Worm (Caenorhabditis elegans) whole organism, young adult: Measurements from ENCODE around the gene R03G8.1.

ENCODE experiments used
- B0261.1 ChIP-seq: sonication (generic microtip); optimal IDR thresholded peaks from 2 replicates; lab custom pipeline; 2016; ENCODE audit warnings: mild to moderate bottlenecking, missing genetic modification characterization, moderate library complexity, missing compliant biosample characterization
- B0336.3 ChIP-seq: fragments of 200-800 bp; sonication (Bioruptor generic); IDR thresholded peaks from 2 replicates; pipeline ENCODE4 v1.3.6; 2022; ENCODE audit warnings: missing genetic modification characterization, missing compliant biosample characterization
- C17E4.6 ChIP-seq: fragments of 200-800 bp; sonication (Bioruptor generic); IDR thresholded peaks from 2 replicates; pipeline ENCODE4 v1.3.6; 2022; ENCODE audit warnings: missing genetic modification reagents, missing genetic modification characterization, missing compliant biosample characterization
- F49E8.2 ChIP-seq: sonication (generic microtip); optimal IDR thresholded peaks from 3 replicates; lab custom pipeline; 2017; ENCODE audit warnings: missing genetic modification characterization, mild to moderate bottlenecking, missing compliant biosample characterization, antibody characterized with exemption, moderate library complexity; ENCODE audit not compliant: insufficient read depth
- F55B11.4 ChIP-seq: sonication (generic microtip); optimal IDR thresholded peaks from 2 replicates; lab custom pipeline; 2016; ENCODE audit warnings: missing compliant biosample characterization, missing genetic modification characterization, borderline replicate concordance; ENCODE audit not compliant: insufficient read depth
- F57C9.4 ChIP-seq: sonication (generic microtip); optimal IDR thresholded peaks from 2 replicates; lab custom pipeline; 2017; ENCODE audit warnings: mild to moderate bottlenecking, missing genetic modification characterization, missing compliant biosample characterization
- Y67H2A.10 ChIP-seq: fragments of 200-800 bp; sonication (Bioruptor generic); conservative IDR thresholded peaks from 2 replicates; pipeline ENCODE4 v1.3.6; 2022; ENCODE audit warnings: missing genetic modification reagents, missing genetic modification characterization, missing compliant biosample characterization
- atf-7 ChIP-seq: sonication (generic microtip); optimal IDR thresholded peaks from 2 replicates; lab custom pipeline; 2017; ENCODE audit warnings: mild to moderate bottlenecking, missing genetic modification characterization, missing compliant biosample characterization
- athp-1 ChIP-seq: sonication (generic microtip); optimal IDR thresholded peaks from 2 replicates; lab custom pipeline; 2017; ENCODE audit warnings: mild to moderate bottlenecking, missing genetic modification characterization, missing compliant biosample characterization
- attf-5 ChIP-seq: fragments of 200-800 bp; sonication (Bioruptor generic); optimal IDR thresholded peaks from 2 replicates; lab custom pipeline; 2018; ENCODE audit warnings: mild to moderate bottlenecking, missing genetic modification characterization, missing compliant biosample characterization
- bed-1 ChIP-seq: fragments of 200-800 bp; sonication (Bioruptor generic); IDR thresholded peaks from 2 replicates; pipeline ENCODE4 v1.3.6; 2022; ENCODE audit warnings: missing genetic modification reagents, missing genetic modification characterization, missing compliant biosample characterization
- ccch-3 ChIP-seq: fragments of 200-800 bp; sonication (Bioruptor generic); optimal IDR thresholded peaks from 2 replicates; lab custom pipeline; 2018; ENCODE audit warnings: mild to moderate bottlenecking, missing genetic modification characterization, missing compliant biosample characterization
- ceh-100 ChIP-seq: fragments of 200-800 bp; sonication (Bioruptor generic); IDR thresholded peaks from 2 replicates; pipeline ENCODE4 v1.3.6; 2022; ENCODE audit warnings: missing genetic modification reagents, missing genetic modification characterization, missing compliant biosample characterization
- ceh-27 ChIP-seq: fragments of 200-800 bp; sonication (Bioruptor generic); optimal IDR thresholded peaks from 2 replicates; lab custom pipeline; 2018; ENCODE audit warnings: mild to moderate bottlenecking, missing genetic modification characterization, moderate library complexity, missing compliant biosample characterization
- chd-7 ChIP-seq: sonication (generic microtip); optimal IDR thresholded peaks from 2 replicates; lab custom pipeline; 2016; ENCODE audit warnings: mild to moderate bottlenecking, missing genetic modification characterization, moderate library complexity, missing compliant biosample characterization
- dpl-1 ChIP-seq: fragments of 150-350 bp; optimal IDR thresholded peaks from 2 replicates; lab custom pipeline; 2014; ENCODE audit warnings: missing biosample characterization, missing genetic modification reagents, missing genetic modification characterization
- efl-1 ChIP-seq: fragments of 150-350 bp; optimal IDR thresholded peaks from 2 replicates; lab custom pipeline; 2014; ENCODE audit warnings: missing biosample characterization, missing genetic modification reagents, missing genetic modification characterization
- egl-18 ChIP-seq: fragments of 200-800 bp; sonication (Bioruptor generic); IDR thresholded peaks from 2 replicates; pipeline ENCODE4 v1.3.6; 2022; ENCODE audit warnings: missing genetic modification reagents, missing genetic modification characterization, missing compliant biosample characterization
- egrh-3 ChIP-seq: fragments of 200-800 bp; sonication (Bioruptor generic); IDR thresholded peaks from 2 replicates; pipeline ENCODE4 v1.3.6; 2022; ENCODE audit warnings: missing genetic modification reagents, missing genetic modification characterization, missing compliant biosample characterization
- ekl-4 ChIP-seq: fragments of 200-800 bp; sonication (Bioruptor generic); IDR thresholded peaks from 2 replicates; pipeline ENCODE4 v1.3.6; 2022; ENCODE audit warnings: missing genetic modification reagents, missing genetic modification characterization, missing compliant biosample characterization
- hmg-1.2 ChIP-seq: fragments of 200-800 bp; sonication (Bioruptor generic); IDR thresholded peaks from 2 replicates; pipeline ENCODE4 v1.3.6; 2022; ENCODE audit warnings: missing genetic modification reagents, missing genetic modification characterization, missing compliant biosample characterization
- hmg-20 ChIP-seq: fragments of 200-800 bp; sonication (Bioruptor generic); IDR thresholded peaks from 2 replicates; pipeline ENCODE4 v1.3.6; 2022; ENCODE audit warnings: missing genetic modification reagents, missing genetic modification characterization, missing compliant biosample characterization
- hrde-1 ChIP-seq: sonication (generic microtip); optimal IDR thresholded peaks from 2 replicates; lab custom pipeline; 2016; ENCODE audit warnings: missing genetic modification characterization, mild to moderate bottlenecking, missing compliant biosample characterization, moderate library complexity, missing genotype, missing genetic modification reagents, borderline replicate concordance
- lag-1 ChIP-seq: fragments of 200-800 bp; sonication (Bioruptor generic); IDR thresholded peaks from 2 replicates; pipeline ENCODE4 v1.3.6; 2022; ENCODE audit warnings: missing genetic modification reagents, missing genetic modification characterization, missing compliant biosample characterization
- lir-1 ChIP-seq: fragments of 200-800 bp; sonication (Bioruptor generic); conservative IDR thresholded peaks from 2 replicates; pipeline ENCODE4 v1.3.6; 2022; ENCODE audit warnings: missing genetic modification reagents, missing genetic modification characterization, missing compliant biosample characterization
- madf-3 ChIP-seq: fragments of 200-800 bp; sonication (Bioruptor generic); IDR thresholded peaks from 2 replicates; pipeline ENCODE4 v1.3.6; 2022; ENCODE audit warnings: missing genetic modification reagents, missing genetic modification characterization, missing compliant biosample characterization
- mel-28 ChIP-seq: sonication (generic microtip); optimal IDR thresholded peaks from 2 replicates; lab custom pipeline; 2016; ENCODE audit warnings: borderline replicate concordance, mild to moderate bottlenecking, missing genetic modification characterization, missing compliant biosample characterization
- nhr-120 ChIP-seq: fragments of 200-800 bp; sonication (Bioruptor generic); IDR thresholded peaks from 2 replicates; pipeline ENCODE4 v1.3.6; 2022; ENCODE audit warnings: missing genetic modification characterization, missing compliant biosample characterization
- nhr-179 ChIP-seq: sonication (generic microtip); optimal IDR thresholded peaks from 2 replicates; lab custom pipeline; 2016; ENCODE audit warnings: mild to moderate bottlenecking, missing genetic modification characterization, missing compliant biosample characterization
- nhr-27 ChIP-seq: fragments of 200-800 bp; sonication (Bioruptor generic); optimal IDR thresholded peaks from 2 replicates; lab custom pipeline; 2018; ENCODE audit warnings: mild to moderate bottlenecking, missing genetic modification characterization, moderate library complexity, missing compliant biosample characterization
- pha-4 ChIP-seq: fragments of 150-350 bp; sonication (generic microtip); optimal IDR thresholded peaks from 2 replicates; lab custom pipeline; 2014; ENCODE audit warnings: missing biosample characterization, missing genetic modification reagents, missing genetic modification characterization
- rcor-1 ChIP-seq: fragments of 200-800 bp; sonication (Bioruptor generic); IDR thresholded peaks from 2 replicates; pipeline ENCODE4 v1.3.6; 2022; ENCODE audit warnings: missing genetic modification reagents, missing genetic modification characterization, missing compliant biosample characterization
- rec-8 ChIP-seq, 2 experiments: sonication (generic microtip); optimal IDR thresholded peaks; 2 replicates each; lab custom pipeline; 2016; ENCODE audit warnings: mild to moderate bottlenecking in 2 of 2, missing genetic modification characterization in 2 of 2, missing genetic modification reagents in 2 of 2, missing genotype in 2 of 2, missing biosample characterization in 1 of 2, missing compliant biosample characterization in 1 of 2, moderate library complexity in 1 of 2
- repo-1 ChIP-seq: sonication (generic microtip); optimal IDR thresholded peaks from 2 replicates; lab custom pipeline; 2017; ENCODE audit warnings: mild to moderate bottlenecking, missing genetic modification characterization, missing compliant biosample characterization
- sdz-38 ChIP-seq: sonication (generic microtip); optimal IDR thresholded peaks from 2 replicates; lab custom pipeline; 2016; ENCODE audit warnings: missing genotype, missing genetic modification characterization, missing compliant biosample characterization
- snpc-1.1 ChIP-seq: sonication (generic microtip); optimal IDR thresholded peaks from 2 replicates; lab custom pipeline; 2017; ENCODE audit warnings: missing genetic modification characterization, mild to moderate bottlenecking, missing compliant biosample characterization, antibody characterized with exemption, moderate library complexity, missing genotype, missing genetic modification reagents; ENCODE audit not compliant: insufficient read depth
- snpc-3.4 ChIP-seq: sonication (generic microtip); optimal IDR thresholded peaks from 2 replicates; lab custom pipeline; 2017; ENCODE audit warnings: missing genetic modification characterization, mild to moderate bottlenecking, missing compliant biosample characterization, antibody characterized with exemption, moderate library complexity, missing genotype, missing genetic modification reagents
- zfh-2 ChIP-seq: fragments of 200-800 bp; sonication (Bioruptor generic); conservative IDR thresholded peaks from 2 replicates; pipeline ENCODE4 v1.3.6; 2022; ENCODE audit warnings: missing genetic modification reagents, missing genetic modification characterization, missing compliant biosample characterization
- ztf-18 ChIP-seq: sonication (generic microtip); optimal IDR thresholded peaks from 2 replicates; lab custom pipeline; 2016; ENCODE audit warnings: missing genotype, mild to moderate bottlenecking, missing genetic modification characterization, missing compliant biosample characterization
- ztf-28 ChIP-seq: fragments of 200-800 bp; sonication (Bioruptor generic); IDR thresholded peaks from 2 replicates; pipeline ENCODE4 v1.3.6; 2022; ENCODE audit warnings: missing genetic modification reagents, missing genetic modification characterization, missing compliant biosample characterization

Gene R03G8.1

DNA sequence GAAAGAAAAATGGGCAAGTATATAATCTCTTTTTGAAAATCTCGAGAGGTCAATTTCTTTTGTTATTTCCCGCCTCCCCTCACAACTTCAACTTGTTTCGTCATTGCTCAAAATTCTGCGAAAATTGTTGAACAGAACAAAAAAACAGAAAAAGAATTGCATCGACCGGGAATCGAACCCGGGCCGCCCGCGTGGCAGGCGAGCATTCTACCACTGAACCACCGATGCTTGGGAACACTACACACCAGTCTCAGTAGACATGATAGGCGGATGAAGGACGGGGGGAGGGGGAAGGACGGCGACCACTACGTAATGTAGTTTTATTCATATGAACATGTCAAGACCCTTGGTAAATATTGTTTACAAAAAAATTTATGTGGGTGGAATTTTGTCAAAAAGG, 36.7 kb downstream of the R03G8.1 start (continued):
- TF ChIP-seq ceh-100 (GFP tag; lab: Robert Waterston, UW): peak; percentile 58; the same call in 1 of the 2 replicates
- TF ChIP-seq ccch-3: no peak
- TF ChIP-seq Y67H2A.10 (GFP tag; lab: Robert Waterston, UW): peak; percentile 58; the same call in 1 of the 2 replicates
- peak; percentile 61 for TF ChIP-seq atf-7
- peak; percentile 75; the same call in 1 of the 2 replicates for TF ChIP-seq egl-18 (GFP tag; lab: Robert Waterston, UW)
- TF ChIP-seq C17E4.6 (GFP tag; lab: Robert Waterston, UW): no peak

DNA sequence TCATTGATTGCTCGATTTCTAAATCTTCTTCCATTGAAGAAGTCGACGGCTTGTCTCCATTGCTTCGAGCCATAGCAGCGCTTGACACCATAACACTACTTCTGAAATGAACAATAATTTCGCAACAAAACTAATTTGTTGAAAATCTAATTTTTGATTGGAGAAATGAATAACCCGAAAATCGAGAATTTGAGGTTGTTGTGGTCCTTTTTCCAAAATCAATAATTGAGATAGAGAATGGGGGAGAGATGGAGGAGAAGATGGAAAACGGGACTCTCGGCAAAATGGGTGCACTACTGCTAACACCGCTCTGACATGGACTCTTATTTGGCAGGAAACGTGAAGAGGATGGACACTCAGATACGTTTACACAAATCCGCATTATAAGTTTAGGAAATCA, 37.8 kb downstream of the R03G8.1 start, which contains the start of gene snx-17:
Gene snx-17 (minus strand): TSS at position 101 of the 400 bp plus-strand sequence.
- TF ChIP-seq C17E4.6 (GFP tag; lab: Robert Waterston, UW): no peak
- TF ChIP-seq pha-4 (tag; lab: Kevin White, UChicago): no peak
- no peak for TF ChIP-seq zfh-2
- TF ChIP-seq ztf-28: no peak
- no peak for TF ChIP-seq rcor-1 (GFP tag; lab: Robert Waterston, UW)
- TF ChIP-seq egrh-3 (GFP tag; lab: Robert Waterston, UW): no peak
- no peak for TF ChIP-seq ekl-4 (GFP tag; lab: Robert Waterston, UW)
- TF ChIP-seq bed-1 (GFP tag; lab: Robert Waterston, UW): no peak
- no peak for TF ChIP-seq sdz-38 (tag; lab: Kevin White, UChicago)
- no peak for TF ChIP-seq ceh-27 (GFP tag; lab: Kevin White, UChicago)
- TF ChIP-seq lag-1 (GFP tag; lab: Robert Waterston, UW): no peak
- no peak for TF ChIP-seq nhr-179 (tag; lab: Kevin White, UChicago)
- TF ChIP-seq ztf-18: no peak
- TF ChIP-seq snpc-1.1 (tag; lab: Kevin White, UChicago): no peak

DNA sequence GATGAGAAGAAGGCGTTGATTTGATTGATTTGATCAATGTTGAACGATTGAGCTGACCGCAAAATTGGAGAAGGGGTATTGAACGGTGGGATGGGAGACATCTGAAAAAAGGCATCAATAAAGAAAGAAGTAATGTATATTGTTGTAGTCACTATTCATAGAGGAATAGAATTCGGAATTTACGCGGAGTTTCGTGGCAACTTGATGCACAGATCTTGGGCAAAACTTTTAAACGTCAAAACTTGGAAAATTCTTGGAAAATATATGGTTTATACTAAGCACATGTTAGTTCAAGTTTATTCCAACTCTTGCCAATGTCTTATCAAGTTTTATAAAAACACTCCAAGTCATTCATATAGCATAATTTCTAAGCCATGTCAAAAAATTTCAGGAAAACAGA, 42.0 kb downstream of the R03G8.1 start, which contains the start of gene F17H10.4:
Gene F17H10.4 (minus strand): TSS at position 101 of the 400 bp plus-strand sequence.
- TF ChIP-seq bed-1 (GFP tag; lab: Robert Waterston, UW): no peak
- TF ChIP-seq rec-8 (tag; optimal IDR thresholded peaks at IDR 0.05; lab: Kevin White, UChicago): no peak
- no peak for TF ChIP-seq lag-1 (GFP tag; lab: Robert Waterston, UW)
- no peak for TF ChIP-seq B0261.1 (tag; lab: Kevin White, UChicago)
- TF ChIP-seq snpc-3.4 (tag; lab: Kevin White, UChicago): no peak
- TF ChIP-seq dpl-1 (GFP tag; lab: Kevin White, UChicago): no peak
- no peak for TF ChIP-seq B0336.3 (GFP tag; lab: Robert Waterston, UW)
- TF ChIP-seq Y67H2A.10 (GFP tag; lab: Robert Waterston, UW): no peak
- TF ChIP-seq nhr-27 (tag; lab: Kevin White, UChicago): no peak

DNA sequence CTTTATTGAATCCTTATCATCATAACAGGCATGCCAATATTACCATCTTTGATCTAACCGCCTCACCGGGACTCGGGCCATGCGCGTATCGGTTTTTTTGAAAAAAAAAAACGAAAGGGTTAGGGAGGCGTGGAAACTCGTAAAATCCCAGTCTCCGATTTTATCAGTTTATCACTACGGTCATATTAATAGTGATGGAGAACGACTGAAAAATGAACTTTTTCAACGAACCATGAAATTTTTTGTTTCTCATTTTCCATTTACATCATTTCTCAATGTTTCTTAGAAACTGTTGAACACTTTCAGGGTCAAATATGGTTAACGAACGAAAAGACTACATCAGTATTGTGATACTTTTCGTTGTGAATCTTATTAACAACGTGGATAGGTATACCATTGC, 45.6 kb downstream of the R03G8.1 start, which contains the start of gene spin-3:
Gene spin-3 (plus strand): TSS at position 301 of the 400 bp plus-strand sequence.
- TF ChIP-seq F55B11.4 (no peak), snpc-1.1 (tag; lab: Kevin White, UChicago) (no peak), attf-5 (GFP tag; lab: Kevin White, UChicago) (no peak)
- TF ChIP-seq, all 124 proteins: peak for 0

DNA sequence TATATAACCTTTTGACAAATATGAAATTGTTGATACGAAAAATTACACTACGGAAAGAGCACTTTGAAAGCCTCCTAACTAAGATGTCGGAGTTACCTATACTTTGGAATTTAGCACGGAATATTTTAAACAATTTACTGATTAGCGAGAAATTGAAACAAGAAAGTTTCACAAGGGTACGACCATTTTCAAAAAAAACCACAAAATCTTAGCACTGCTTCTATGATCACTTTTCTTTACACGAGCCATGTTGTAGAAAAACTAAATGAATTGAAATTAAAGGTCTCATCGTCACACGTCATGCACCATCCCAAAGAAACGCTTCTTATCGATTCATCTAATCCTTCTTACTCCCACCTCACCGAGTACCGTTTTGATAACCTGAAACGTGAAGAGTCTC, 50.4 kb downstream of the R03G8.1 start, which contains the start of gene F09A5.2:
Gene F09A5.2 (plus strand): TSS at position 301 of the 400 bp plus-strand sequence.
- no peak for TF ChIP-seq madf-3 (GFP tag; lab: Robert Waterston, UW)
- TF ChIP-seq hmg-1.2: no peak
- TF ChIP-seq hmg-20 (GFP tag; lab: Robert Waterston, UW): no peak
- no peak for TF ChIP-seq nhr-179 (tag; lab: Kevin White, UChicago)
- TF ChIP-seq mel-28 (tag; lab: Kevin White, UChicago): no peak
- no peak for TF ChIP-seq efl-1
- TF ChIP-seq chd-7 (tag; lab: Kevin White, UChicago): no peak
- no peak for TF ChIP-seq nhr-27 (tag; lab: Kevin White, UChicago)
- TF ChIP-seq ztf-28: no peak
- no peak for TF ChIP-seq sdz-38 (tag; lab: Kevin White, UChicago)
- TF ChIP-seq F57C9.4 (tag; lab: Kevin White, UChicago): no peak
- no peak for TF ChIP-seq lir-1
- TF ChIP-seq hrde-1 (tag; lab: Kevin White, UChicago): no peak
- TF ChIP-seq athp-1 (tag; lab: Kevin White, UChicago): no peak
- no peak for TF ChIP-seq nhr-120 (GFP tag; lab: Robert Waterston, UW)
- TF ChIP-seq snpc-1.1 (tag; lab: Kevin White, UChicago): no peak
- TF ChIP-seq F49E8.2 (tag; lab: Kevin White, UChicago): no peak
- TF ChIP-seq repo-1: no peak
